Worm (Caenorhabditis elegans) whole organism, L4 larva: ENCODE measurements around the gene mrps-18A.

Experiments
- D1046.2 ChIP-seq: fragments of 200-800 bp; sonication (Bioruptor generic); IDR thresholded peaks from 2 replicates; pipeline ENCODE4 v1.3.6; 2022; ENCODE audit warnings: missing genetic modification characterization, missing compliant biosample characterization
- F26F4.8 ChIP-seq: fragments of 200-800 bp; sonication (Bioruptor generic); conservative IDR thresholded peaks from 2 replicates; pipeline ENCODE4 v1.3.6; 2022; ENCODE audit warnings: missing genetic modification characterization, missing compliant biosample characterization
- R02D3.7 ChIP-seq: fragments of 150-350 bp; sonication (generic microtip); optimal IDR thresholded peaks from 3 replicates; lab custom pipeline; 2014; ENCODE audit warnings: missing biosample characterization, missing genetic modification characterization
- T26A8.4 ChIP-seq: fragments of 200-800 bp; sonication (Bioruptor generic); IDR thresholded peaks from 2 replicates; pipeline ENCODE4 v1.3.6; 2022; ENCODE audit warnings: missing genetic modification characterization, missing compliant biosample characterization
- Y48G9A.11 ChIP-seq: fragments of 200-800 bp; sonication (Bioruptor generic); IDR thresholded peaks from 2 replicates; pipeline ENCODE4 v1.3.6; 2022; ENCODE audit warnings: missing genetic modification reagents, missing genetic modification characterization, missing compliant biosample characterization
- Y75B8A.6 ChIP-seq: fragments of 200-800 bp; sonication (Bioruptor generic); IDR thresholded peaks from 2 replicates; pipeline ENCODE4 v1.3.6; 2022; ENCODE audit warnings: missing genetic modification reagents, missing genetic modification characterization, missing compliant biosample characterization
- ZK337.2 ChIP-seq: fragments of 200-800 bp; sonication (Bioruptor generic); IDR thresholded peaks from 2 replicates; pipeline ENCODE4 v1.3.6; 2022; ENCODE audit warnings: missing genetic modification reagents, missing genetic modification characterization, missing compliant biosample characterization
- ceh-20 ChIP-seq: fragments of 200-800 bp; sonication (Bioruptor generic); IDR thresholded peaks from 2 replicates; pipeline ENCODE4 v1.3.6; 2022; ENCODE audit warnings: missing genetic modification reagents, missing genetic modification characterization, missing compliant biosample characterization
- ceh-32 ChIP-seq: sonication (generic microtip); optimal IDR thresholded peaks from 2 replicates; lab custom pipeline; 2016; ENCODE audit warnings: mild to moderate bottlenecking, missing genetic modification characterization, missing compliant biosample characterization; ENCODE audit not compliant: poor library complexity
- ceh-44 ChIP-seq: fragments of 200-800 bp; sonication (Bioruptor generic); IDR thresholded peaks from 2 replicates; pipeline ENCODE4 v1.3.6; 2022; ENCODE audit warnings: missing genetic modification reagents, missing genetic modification characterization, missing compliant biosample characterization
- ceh-62 ChIP-seq: sonication (generic microtip); optimal IDR thresholded peaks from 2 replicates; lab custom pipeline; 2017; ENCODE audit warnings: missing biosample characterization, missing genetic modification characterization
- ceh-82 ChIP-seq: sonication (generic microtip); optimal IDR thresholded peaks from 2 replicates; lab custom pipeline; 2017; ENCODE audit warnings: missing biosample characterization, missing genetic modification characterization
- cey-2 ChIP-seq: sonication (generic microtip); optimal IDR thresholded peaks from 3 replicates; lab custom pipeline; 2017; ENCODE audit warnings: missing genetic modification characterization, mild to moderate bottlenecking, missing compliant biosample characterization, antibody characterized with exemption, borderline replicate concordance; ENCODE audit not compliant: insufficient read depth
- ctbp-1 ChIP-seq: fragments of 200-800 bp; sonication (Bioruptor generic); IDR thresholded peaks from 2 replicates; pipeline ENCODE4 v1.3.6; 2022; ENCODE audit warnings: missing genetic modification reagents, missing genetic modification characterization, missing compliant biosample characterization
- daf-16 ChIP-seq, 3 experiments: sonication (generic microtip); optimal IDR thresholded peaks; 2 replicates each; lab custom pipeline; 2016 to 2017; ENCODE audit warnings: missing genetic modification characterization in 3 of 3, missing genetic modification reagents in 3 of 3, mild to moderate bottlenecking in 2 of 3, missing compliant biosample characterization in 2 of 3, missing biosample characterization in 1 of 3, moderate library complexity in 1 of 3
- daf-19 ChIP-seq: fragments of 200-800 bp; sonication (Bioruptor generic); conservative IDR thresholded peaks from 2 replicates; pipeline ENCODE4 v1.3.6; 2022; ENCODE audit warnings: missing genetic modification characterization, missing compliant biosample characterization
- daf-8 ChIP-seq: fragments of 200-800 bp; sonication (Bioruptor generic); IDR thresholded peaks from 2 replicates; pipeline ENCODE4 v1.3.6; 2022; ENCODE audit warnings: missing genetic modification characterization, missing compliant biosample characterization
- dmd-9 ChIP-seq: fragments of 200-800 bp; sonication (Bioruptor generic); IDR thresholded peaks from 2 replicates; pipeline ENCODE4 v1.3.6; 2022; ENCODE audit warnings: missing genetic modification reagents, missing genetic modification characterization, missing compliant biosample characterization
- duxl-1 ChIP-seq: sonication (generic microtip); optimal IDR thresholded peaks from 2 replicates; lab custom pipeline; 2016; ENCODE audit warnings: mild to moderate bottlenecking, missing genetic modification characterization, moderate library complexity, missing compliant biosample characterization; ENCODE audit not compliant: poor library complexity
- dve-1 ChIP-seq: sonication (generic microtip); optimal IDR thresholded peaks from 2 replicates; lab custom pipeline; 2017; ENCODE audit warnings: antibody characterized with exemption, mild to moderate bottlenecking, missing genetic modification characterization, missing compliant biosample characterization; ENCODE audit not compliant: insufficient read depth
- egl-27 ChIP-seq: sonication (generic microtip); optimal IDR thresholded peaks from 3 replicates; lab custom pipeline; 2017; ENCODE audit warnings: missing biosample characterization, missing genetic modification reagents, missing genetic modification characterization
- gei-8 ChIP-seq: fragments of 200-800 bp; sonication (Bioruptor generic); optimal IDR thresholded peaks from 2 replicates; lab custom pipeline; 2018; ENCODE audit warnings: mild to moderate bottlenecking, missing genetic modification characterization, missing compliant biosample characterization
- hlh-30 ChIP-seq: sonication (generic microtip); optimal IDR thresholded peaks from 2 replicates; lab custom pipeline; 2017; ENCODE audit warnings: antibody characterized with exemption, mild to moderate bottlenecking, missing genetic modification characterization, missing compliant biosample characterization; ENCODE audit not compliant: insufficient read depth
- hmg-1.1 ChIP-seq: fragments of 200-800 bp; sonication (Bioruptor generic); IDR thresholded peaks from 2 replicates; pipeline ENCODE4 v1.3.6; 2022; ENCODE audit warnings: missing genetic modification reagents, missing genetic modification characterization, missing compliant biosample characterization
- lin-39 ChIP-seq: fragments of 150-350 bp; optimal IDR thresholded peaks from 2 replicates; lab custom pipeline; 2014; ENCODE audit warnings: missing biosample characterization, missing genetic modification reagents, missing genetic modification characterization
- lsy-2 ChIP-seq, 2 experiments: fragments of 150-350 bp in 1 of 2; sonication (generic microtip) in 1 of 2; optimal IDR thresholded peaks; 2 replicates each; lab custom pipeline; 2014 to 2017; ENCODE audit warnings: missing biosample characterization in 2 of 2, missing genetic modification characterization in 2 of 2
- madf-5 ChIP-seq, 2 experiments: fragments of 200-800 bp; sonication (Bioruptor generic); IDR thresholded peaks; 2 replicates each; pipeline ENCODE4 v1.3.6; 2022; ENCODE audit warnings: missing compliant biosample characterization in 2 of 2, missing genetic modification characterization in 2 of 2
- madf-9 ChIP-seq: fragments of 200-800 bp; sonication (Bioruptor generic); conservative IDR thresholded peaks from 2 replicates; pipeline ENCODE4 v1.3.6; 2022; ENCODE audit warnings: missing genetic modification reagents, missing genetic modification characterization, missing compliant biosample characterization
- mdl-1 ChIP-seq, 2 experiments: fragments of 150-350 bp in 1 of 2; sonication (generic microtip) in 1 of 2; optimal IDR thresholded peaks; 2 replicates each; lab custom pipeline; 2014 to 2017; ENCODE audit warnings: missing biosample characterization in 2 of 2, missing genetic modification characterization in 2 of 2
- mep-1 ChIP-seq: fragments of 150-350 bp; sonication (generic microtip); optimal IDR thresholded peaks from 3 replicates; lab custom pipeline; 2014; ENCODE audit warnings: missing biosample characterization, missing genetic modification characterization
- mes-2 ChIP-seq: sonication (generic microtip); optimal IDR thresholded peaks from 2 replicates; lab custom pipeline; 2016; ENCODE audit warnings: missing genotype, mild to moderate bottlenecking, missing genetic modification characterization, missing compliant biosample characterization; ENCODE audit not compliant: poor library complexity, severe bottlenecking
- mxl-2 ChIP-seq: fragments of 200-800 bp; sonication (Bioruptor generic); conservative IDR thresholded peaks from 2 replicates; pipeline ENCODE4 v1.3.6; 2022; ENCODE audit warnings: missing genetic modification reagents, missing genetic modification characterization, missing compliant biosample characterization
- nhr-102 ChIP-seq: sonication (generic microtip); optimal IDR thresholded peaks from 2 replicates; lab custom pipeline; 2016; ENCODE audit warnings: mild to moderate bottlenecking, missing genetic modification characterization, moderate library complexity, missing compliant biosample characterization
- nhr-11 ChIP-seq: fragments of 150-350 bp; optimal IDR thresholded peaks from 2 replicates; lab custom pipeline; 2014; ENCODE audit warnings: missing biosample characterization, missing genetic modification characterization
- nhr-237 ChIP-seq: sonication (generic microtip); optimal IDR thresholded peaks from 2 replicates; lab custom pipeline; 2017; ENCODE audit warnings: missing biosample characterization, missing genetic modification characterization
- nhr-25 ChIP-seq: sonication (generic microtip); optimal IDR thresholded peaks from 2 replicates; lab custom pipeline; 2017; ENCODE audit warnings: missing genetic modification characterization, mild to moderate bottlenecking, missing compliant biosample characterization, antibody characterized with exemption, moderate library complexity, borderline replicate concordance; ENCODE audit not compliant: insufficient read depth
- nhr-28 ChIP-seq: fragments of 150-350 bp; optimal IDR thresholded peaks from 2 replicates; lab custom pipeline; 2014; ENCODE audit warnings: missing biosample characterization, missing genetic modification characterization
- nhr-76 ChIP-seq: fragments of 150-350 bp; optimal IDR thresholded peaks from 2 replicates; lab custom pipeline; 2014; ENCODE audit warnings: missing biosample characterization, missing genetic modification characterization
- nhr-77 ChIP-seq: fragments of 150-350 bp; optimal IDR thresholded peaks from 2 replicates; lab custom pipeline; 2014; ENCODE audit warnings: missing biosample characterization, missing genetic modification characterization
- pqm-1 ChIP-seq: sonication (generic microtip); optimal IDR thresholded peaks from 2 replicates; lab custom pipeline; 2017; ENCODE audit warnings: missing biosample characterization, missing genetic modification characterization
- rbr-2 ChIP-seq: sonication (generic microtip); optimal IDR thresholded peaks from 2 replicates; lab custom pipeline; 2016; ENCODE audit warnings: missing genotype, missing genetic modification characterization, missing compliant biosample characterization
- skn-1 ChIP-seq: fragments of 150-350 bp; optimal IDR thresholded peaks from 2 replicates; lab custom pipeline; 2014; ENCODE audit warnings: missing biosample characterization, missing genetic modification characterization
- snpc-1.2 ChIP-seq: fragments of 200-800 bp; sonication (Bioruptor generic); IDR thresholded peaks from 2 replicates; pipeline ENCODE4 v1.3.6; 2022; ENCODE audit warnings: missing genetic modification reagents, missing genetic modification characterization, missing compliant biosample characterization
- snpc-4 ChIP-seq: fragments of 150-350 bp; optimal IDR thresholded peaks from 2 replicates; lab custom pipeline; 2014; ENCODE audit warnings: missing biosample characterization, missing genetic modification characterization
- spr-3 ChIP-seq: fragments of 200-800 bp; sonication (Bioruptor generic); optimal IDR thresholded peaks from 2 replicates; lab custom pipeline; 2018; ENCODE audit warnings: mild to moderate bottlenecking, missing genetic modification characterization, missing compliant biosample characterization
- tag-97 ChIP-seq: fragments of 200-800 bp; sonication (Bioruptor generic); IDR thresholded peaks from 2 replicates; pipeline ENCODE4 v1.3.6; 2022; ENCODE audit warnings: missing genetic modification characterization, missing compliant biosample characterization
- unc-130 ChIP-seq: sonication (generic microtip); optimal IDR thresholded peaks from 2 replicates; lab custom pipeline; 2016; ENCODE audit warnings: missing genetic modification reagents, missing genetic modification characterization, missing compliant biosample characterization
- zfp-3 ChIP-seq: fragments of 200-800 bp; sonication (Bioruptor generic); conservative IDR thresholded peaks from 2 replicates; pipeline ENCODE4 v1.3.6; 2022; ENCODE audit warnings: missing genetic modification reagents, missing genetic modification characterization, missing compliant biosample characterization
- ztf-7 ChIP-seq: fragments of 150-350 bp; optimal IDR thresholded peaks from 2 replicates; lab custom pipeline; 2014; ENCODE audit warnings: missing biosample characterization, missing genetic modification characterization

The mrps-18A gene

ce11 chrIII:8307356-8307755 is 24.4 kb downstream of the mrps-18A start, which contains the start of the genes F10E9.7 and F10E9.5 (continued):
- TF ChIP-seq ztf-7 (tag; lab: Kevin White, UChicago) (peak; percentile 70), spr-3 (GFP tag; lab: Kevin White, UChicago) (no peak), hmg-1.1 (GFP tag; lab: Robert Waterston, UW) (peak; percentile 54; the same call in 1 of the 2 replicates), nhr-77 (peak; percentile 57), R02D3.7 (no peak), ctbp-1 (GFP tag; lab: Robert Waterston, UW) (no peak), cey-2 (tag; lab: Kevin White, UChicago) (no peak), daf-8 (GFP tag; lab: Robert Waterston, UW) (no peak), ceh-44 (GFP tag; lab: Robert Waterston, UW) (peak; percentile 86), pqm-1 (tag; lab: Kevin White, UChicago) (peak; percentile 25), ZK337.2 (GFP tag; lab: Robert Waterston, UW) (peak; percentile 97), Y48G9A.11 (GFP tag; lab: Robert Waterston, UW) (peak; percentile 99), gei-8 (GFP tag; lab: Kevin White, UChicago) (no peak), madf-5 (GFP tag; IDR thresholded peaks at IDR 0.05; lab: Robert Waterston, UW) (peak in 1 of 2 experiments; percentile 61; a peak in 1 of 4 replicates), rbr-2 (tag; lab: Kevin White, UChicago) (peak; percentile 76), Y75B8A.6 (GFP tag; lab: Robert Waterston, UW) (no peak), daf-19 (GFP tag; lab: Robert Waterston, UW) (0 out of 2 replicates have a peak, but pooled peaks have one; percentile 7), ceh-82 (tag; lab: Kevin White, UChicago) (no peak), D1046.2 (GFP tag; lab: Robert Waterston, UW) (peak; percentile 60; the same call in 1 of the 2 replicates), nhr-76 (no peak), madf-9 (peak; percentile 61; the same call in 1 of the 2 replicates), nhr-11 (tag; lab: Kevin White, UChicago) (no peak), mes-2 (tag; lab: Kevin White, UChicago) (peak; percentile 100), zfp-3 (peak; percentile 60; the same call in 1 of the 2 replicates), lsy-2 (tag; optimal IDR thresholded peaks at IDR 0.05; lab: Kevin White, UChicago) (peak in 1 of 2 experiments; percentile 96), dve-1 (peak; percentile 86), lin-39 (tag; lab: Kevin White, UChicago) (no peak), mdl-1 (tag; optimal IDR thresholded peaks at IDR 0.05; lab: Kevin White, UChicago) (no peak), mep-1 (peak; percentile 87), T26A8.4 (GFP tag; lab: Robert Waterston, UW) (no peak; the same call in 1 of the 2 replicates), tag-97 (GFP tag; lab: Robert Waterston, UW) (0 out of 2 replicates have a peak, but pooled peaks have one; percentile 10), duxl-1 (tag; lab: Kevin White, UChicago) (peak; percentile 88), egl-27 (tag; lab: Kevin White, UChicago) (no peak), snpc-4 (tag; lab: Kevin White, UChicago) (no peak), unc-130 (GFP tag; lab: Kevin White, UChicago) (peak; percentile 96), F26F4.8 (no peak), skn-1 (no peak), ceh-20 (GFP tag; lab: Robert Waterston, UW) (0 out of 2 replicates have a peak, but pooled peaks have one; percentile 28), snpc-1.2 (GFP tag; lab: Robert Waterston, UW) (no peak), mxl-2 (GFP tag; lab: Robert Waterston, UW) (no peak), hlh-30 (tag; lab: Kevin White, UChicago) (peak; percentile 63), nhr-25 (tag; lab: Kevin White, UChicago) (no peak), dmd-9 (GFP tag; lab: Robert Waterston, UW) (peak; percentile 96), ceh-62 (tag; lab: Kevin White, UChicago) (no peak), daf-16 (GFP tag; optimal IDR thresholded peaks at IDR 0.05; lab: Kevin White, UChicago) (peak in 1 of 2 experiments; percentile 27), daf-16 (tag; optimal IDR thresholded peaks at IDR 0.05; lab: Kevin White, UChicago) (peak; percentile 56), nhr-28 (peak; percentile 34), ceh-32 (no peak), nhr-237 (tag; lab: Kevin White, UChicago) (no peak), nhr-102 (peak; percentile 54)
